Fruit fly (Drosophila melanogaster) whole organism, adult: ENCODE measurements around the gene CG15465.

Experiments
- CG7101 ChIP-seq: fragments of 200-800 bp; sonication (Bioruptor generic); optimal IDR thresholded peaks from 2 replicates; lab custom pipeline; 2018; ENCODE audit warnings: missing biosample characterization, mild to moderate bottlenecking, missing genetic modification characterization, moderate library complexity
- cnc ChIP-seq, 2 experiments: fragments of >200 bp; optimal IDR thresholded peaks; 2 replicates each; lab custom pipeline; 2017
- pad ChIP-seq: fragments of 200-800 bp; sonication (Bioruptor generic); optimal IDR thresholded peaks from 3 replicates; lab custom pipeline; 2017; ENCODE audit warnings: missing biosample characterization, missing genetic modification characterization, mild to moderate bottlenecking, moderate library complexity, missing genetic modification reagents

DNA sequence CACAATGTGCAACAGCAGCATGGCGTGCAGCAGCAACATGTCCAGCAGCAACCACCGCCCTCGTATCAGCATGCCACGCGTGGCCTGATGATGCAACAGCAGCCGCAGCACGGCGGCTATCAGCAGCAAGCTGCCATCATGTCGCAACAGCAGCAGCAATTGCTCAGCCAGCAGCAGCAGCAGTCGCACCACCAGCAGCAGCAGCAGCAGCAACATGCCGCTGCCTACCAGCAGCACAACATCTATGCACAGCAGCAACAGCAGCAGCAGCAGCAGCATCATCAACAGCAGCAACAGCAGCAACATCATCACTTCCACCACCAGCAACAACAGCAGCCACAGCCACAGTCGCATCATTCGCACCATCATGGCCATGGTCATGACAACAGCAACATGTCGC is 18.9 kb upstream of the CG15465 start:
- TF ChIP-seq CG7101, result no peak
- no peak for TF ChIP-seq cnc (optimal IDR thresholded peaks at IDR 0.05; lab: Kevin White, UChicago)
- no peak for TF ChIP-seq pad (GFP tag; lab: Kevin White, UChicago)
